Worm (Caenorhabditis elegans) whole organism, L2 larva: ENCODE measurements around the gene Y66D12A.24.

Experiments used
- C34F6.9 ChIP-seq: fragments of 150-350 bp; optimal IDR thresholded peaks from 2 replicates; lab custom pipeline; 2014; ENCODE audit warnings: missing biosample characterization, missing genetic modification characterization
- F13H6.1 ChIP-seq: sonication (generic microtip); optimal IDR thresholded peaks from 2 replicates; lab custom pipeline; 2016; ENCODE audit warnings: missing genetic modification characterization, missing compliant biosample characterization
- R02D3.7 ChIP-seq: fragments of 150-350 bp; optimal IDR thresholded peaks from 2 replicates; lab custom pipeline; 2014; ENCODE audit warnings: missing biosample characterization, missing genetic modification characterization
- Y55F3AM.14 ChIP-seq: fragments of 200-800 bp; sonication (Bioruptor generic); optimal IDR thresholded peaks from 2 replicates; lab custom pipeline; 2018; ENCODE audit warnings: mild to moderate bottlenecking, missing genetic modification characterization, missing compliant biosample characterization
- ZK546.5 ChIP-seq: sonication (generic microtip); optimal IDR thresholded peaks from 2 replicates; lab custom pipeline; 2017; ENCODE audit warnings: missing biosample characterization, missing genetic modification characterization
- alr-1 ChIP-seq: fragments of 150-350 bp; optimal IDR thresholded peaks from 2 replicates; lab custom pipeline; 2014; ENCODE audit warnings: missing biosample characterization, missing genetic modification characterization
- aly-2 ChIP-seq: fragments of 150-350 bp; optimal IDR thresholded peaks from 2 replicates; lab custom pipeline; 2014; ENCODE audit warnings: missing biosample characterization, missing genetic modification characterization
- ama-1 ChIP-seq: fragments of 150-350 bp; optimal IDR thresholded peaks from 2 replicates; lab custom pipeline; 2018; ENCODE audit warnings: inconsistent platforms
- ceh-16 ChIP-seq: fragments of 150-350 bp; optimal IDR thresholded peaks from 2 replicates; lab custom pipeline; 2014; ENCODE audit warnings: missing biosample characterization, missing genetic modification characterization
- ceh-82 ChIP-seq: fragments of 150-350 bp; optimal IDR thresholded peaks from 2 replicates; lab custom pipeline; 2014; ENCODE audit warnings: missing biosample characterization, missing genetic modification characterization
- crh-2 ChIP-seq: sonication (generic microtip); optimal IDR thresholded peaks from 2 replicates; lab custom pipeline; 2017; ENCODE audit warnings: missing biosample characterization, missing genetic modification characterization
- dmd-4 ChIP-seq: sonication (generic microtip); optimal IDR thresholded peaks from 2 replicates; lab custom pipeline; 2017; ENCODE audit warnings: missing biosample characterization, missing genetic modification characterization
- egl-27 ChIP-seq: sonication (generic microtip); optimal IDR thresholded peaks from 3 replicates; lab custom pipeline; 2017; ENCODE audit warnings: missing biosample characterization, missing genetic modification reagents, missing genetic modification characterization
- elt-3 ChIP-seq: sonication (generic microtip); optimal IDR thresholded peaks from 2 replicates; lab custom pipeline; 2017; ENCODE audit warnings: missing biosample characterization, missing genetic modification characterization
- fos-1 ChIP-seq: fragments of 150-350 bp; optimal IDR thresholded peaks from 2 replicates; lab custom pipeline; 2014; ENCODE audit warnings: missing biosample characterization, missing genetic modification characterization
- gmeb-1 ChIP-seq: fragments of 150-350 bp; optimal IDR thresholded peaks from 2 replicates; lab custom pipeline; 2014; ENCODE audit warnings: missing biosample characterization, missing genetic modification characterization
- lin-11 ChIP-seq: fragments of 150-350 bp; sonication (generic microtip); optimal IDR thresholded peaks from 2 replicates; lab custom pipeline; 2014; ENCODE audit warnings: missing biosample characterization, missing genetic modification characterization, inconsistent platforms, mixed read lengths
- lin-13 ChIP-seq: fragments of 150-350 bp; optimal IDR thresholded peaks from 2 replicates; lab custom pipeline; 2014; ENCODE audit warnings: missing biosample characterization, missing genetic modification reagents, missing genetic modification characterization
- lin-39 ChIP-seq: fragments of 150-350 bp; optimal IDR thresholded peaks from 2 replicates; lab custom pipeline; 2014; ENCODE audit warnings: missing biosample characterization, missing genetic modification reagents, missing genetic modification characterization
- lsy-2 ChIP-seq, 2 experiments: fragments of 150-350 bp in 1 of 2; sonication (generic microtip) in 1 of 2; optimal IDR thresholded peaks; 2 replicates each; lab custom pipeline; 2014 to 2017; ENCODE audit warnings: missing biosample characterization in 2 of 2, missing genetic modification characterization in 2 of 2
- mab-5 ChIP-seq: fragments of 150-350 bp; optimal IDR thresholded peaks from 2 replicates; lab custom pipeline; 2014; ENCODE audit warnings: missing biosample characterization, missing genetic modification characterization
- mbf-1 ChIP-seq: sonication (generic microtip); optimal IDR thresholded peaks from 2 replicates; lab custom pipeline; 2017; ENCODE audit warnings: missing biosample characterization, missing genetic modification characterization
- mdl-1 ChIP-seq, 2 experiments: fragments of 150-350 bp in 1 of 2; sonication (generic microtip) in 1 of 2; optimal IDR thresholded peaks; 2 replicates each; lab custom pipeline; 2017; ENCODE audit warnings: missing biosample characterization in 2 of 2, missing genetic modification characterization in 2 of 2
- nhr-10 ChIP-seq: sonication (generic microtip); optimal IDR thresholded peaks from 2 replicates; lab custom pipeline; 2017; ENCODE audit warnings: missing biosample characterization, missing genetic modification characterization
- nhr-11 ChIP-seq: fragments of 150-350 bp; optimal IDR thresholded peaks from 2 replicates; lab custom pipeline; 2014; ENCODE audit warnings: missing biosample characterization, missing genetic modification characterization
- nhr-12 ChIP-seq: fragments of 150-350 bp; optimal IDR thresholded peaks from 2 replicates; lab custom pipeline; 2014; ENCODE audit warnings: missing biosample characterization, missing genetic modification characterization
- nhr-129 ChIP-seq: fragments of 150-350 bp; optimal IDR thresholded peaks from 2 replicates; lab custom pipeline; 2014; ENCODE audit warnings: missing biosample characterization, missing genetic modification characterization
- nhr-77 ChIP-seq: fragments of 150-350 bp; optimal IDR thresholded peaks from 2 replicates; lab custom pipeline; 2014; ENCODE audit warnings: missing biosample characterization, missing genetic modification characterization
- peb-1 ChIP-seq: fragments of 150-350 bp; optimal IDR thresholded peaks from 2 replicates; lab custom pipeline; 2014; ENCODE audit warnings: missing biosample characterization, missing genetic modification characterization
- skn-1 ChIP-seq: sonication (generic microtip); optimal IDR thresholded peaks from 2 replicates; lab custom pipeline; 2017; ENCODE audit warnings: missing biosample characterization, missing genetic modification characterization
- sma-3 ChIP-seq: sonication (generic microtip); optimal IDR thresholded peaks from 2 replicates; lab custom pipeline; 2016; ENCODE audit warnings: missing genetic modification reagents, missing genetic modification characterization, missing compliant biosample characterization
- sma-9 ChIP-seq, 2 experiments: fragments of 150-350 bp in 1 of 2; sonication (generic microtip) in 1 of 2; optimal IDR thresholded peaks; 2 replicates each; lab custom pipeline; 2014 to 2016; ENCODE audit warnings: missing genetic modification characterization in 2 of 2, mild to moderate bottlenecking in 1 of 2, missing biosample characterization in 1 of 2, missing compliant biosample characterization in 1 of 2, missing genetic modification reagents in 1 of 2, moderate library complexity in 1 of 2
- snpc-4 ChIP-seq: fragments of 150-350 bp; optimal IDR thresholded peaks from 2 replicates; lab custom pipeline; 2014; ENCODE audit warnings: missing biosample characterization, missing genetic modification characterization
- unc-39 ChIP-seq: fragments of 150-350 bp; optimal IDR thresholded peaks from 2 replicates; lab custom pipeline; 2014; ENCODE audit warnings: missing biosample characterization, missing genetic modification characterization
- unc-55 ChIP-seq: fragments of 150-350 bp; sonication (generic microtip); optimal IDR thresholded peaks from 3 replicates; lab custom pipeline; 2014; ENCODE audit warnings: missing biosample characterization, missing genetic modification reagents, missing genetic modification characterization
- unc-62 ChIP-seq: fragments of 150-350 bp; optimal IDR thresholded peaks from 2 replicates; lab custom pipeline; 2014; ENCODE audit warnings: missing biosample characterization, missing genetic modification reagents, missing genetic modification characterization
- zag-1 ChIP-seq: fragments of 150-350 bp; optimal IDR thresholded peaks from 2 replicates; lab custom pipeline; 2014; ENCODE audit warnings: missing biosample characterization, missing genetic modification characterization
- ztf-1 ChIP-seq: fragments of 200-800 bp; sonication (Bioruptor generic); conservative IDR thresholded peaks from 2 replicates; pipeline ENCODE4 v1.3.6; 2022; ENCODE audit warnings: missing genetic modification characterization, missing compliant biosample characterization
- ztf-11 ChIP-seq: sonication (generic microtip); optimal IDR thresholded peaks from 2 replicates; lab custom pipeline; 2017; ENCODE audit warnings: missing biosample characterization, missing genetic modification characterization
- ztf-4 ChIP-seq: fragments of 150-350 bp; optimal IDR thresholded peaks from 2 replicates; lab custom pipeline; 2014; ENCODE audit warnings: missing biosample characterization, missing genetic modification characterization

Y66D12A.24 gene

ce11 chrIII:11457911-11458310, 38.8 kb upstream of the Y66D12A.24 start:
- TF ChIP-seq alr-1 (tag; lab: Kevin White, UChicago) = no peak
- TF ChIP-seq mbf-1 = no peak
- no peak for TF ChIP-seq R02D3.7
- no peak for TF ChIP-seq mab-5 (tag; lab: Kevin White, UChicago)

- no peak for TF ChIP-seq lsy-2 (tag; optimal IDR thresholded peaks at IDR 0.05; lab: Kevin White, UChicago)
- TF ChIP-seq ceh-82 (tag; lab: Kevin White, UChicago) = no peak
- no peak for TF ChIP-seq R02D3.7
- no peak for TF ChIP-seq dmd-4 (tag; lab: Kevin White, UChicago)
- TF ChIP-seq ztf-4 = no peak
- TF ChIP-seq ama-1 (lab: Kevin White, UChicago) = no peak
- TF ChIP-seq F13H6.1 (tag; lab: Kevin White, UChicago) = no peak
- TF ChIP-seq sma-3 (GFP tag; lab: Kevin White, UChicago) = no peak
- TF ChIP-seq unc-62 (GFP tag; lab: Kevin White, UChicago) = no peak
- no peak for TF ChIP-seq peb-1 (tag; lab: Kevin White, UChicago)
- TF ChIP-seq aly-2 (tag; lab: Kevin White, UChicago) = no peak
- no peak for TF ChIP-seq nhr-129 (tag; lab: Kevin White, UChicago)
- no peak for TF ChIP-seq ztf-1 (GFP tag; lab: Robert Waterston, UW)
- TF ChIP-seq mab-5 (tag; lab: Kevin White, UChicago) = no peak
- TF ChIP-seq lin-11 (tag; lab: Kevin White, UChicago) = no peak
- TF ChIP-seq lin-39 (tag; lab: Kevin White, UChicago) = no peak
- TF ChIP-seq nhr-77 (tag; lab: Kevin White, UChicago) = no peak
- no peak for TF ChIP-seq gmeb-1 (tag; lab: Kevin White, UChicago)
Observed at ce11 chrIII:11459041-11459440, 37.6 kb upstream of the Y66D12A.24 start.

ce11 chrIII:11459802-11460201, 36.9 kb upstream of the Y66D12A.24 start:
- TF ChIP-seq ZK546.5 (tag; lab: Kevin White, UChicago) (no peak), fos-1 (tag; lab: Kevin White, UChicago) (no peak), nhr-11 (no peak), lin-13 (GFP tag; lab: Kevin White, UChicago) (no peak), ama-1 (lab: Kevin White, UChicago) (no peak), Y55F3AM.14 (no peak), ztf-4 (no peak), dmd-4 (tag; lab: Kevin White, UChicago) (no peak), F13H6.1 (tag; lab: Kevin White, UChicago) (no peak), nhr-129 (tag; lab: Kevin White, UChicago) (no peak), unc-39 (tag; lab: Kevin White, UChicago) (no peak), ztf-1 (GFP tag; lab: Robert Waterston, UW) (no peak), mbf-1 (no peak), lin-11 (tag; lab: Kevin White, UChicago) (no peak), sma-9 (GFP tag; optimal IDR thresholded peaks at IDR 0.05; lab: Kevin White, UChicago) (no peak), sma-9 (tag; optimal IDR thresholded peaks at IDR 0.05; lab: Kevin White, UChicago) (no peak), mdl-1 (tag; optimal IDR thresholded peaks at IDR 0.05; lab: Kevin White, UChicago) (no peak), zag-1 (tag; lab: Kevin White, UChicago) (no peak)

ce11 chrIII:11462332-11462731, 34.3 kb upstream of the Y66D12A.24 start:
- TF ChIP-seq C34F6.9 (tag; lab: Kevin White, UChicago) = no peak
- TF ChIP-seq lsy-2 (tag; optimal IDR thresholded peaks at IDR 0.05; lab: Kevin White, UChicago) = no peak
- TF ChIP-seq egl-27 (tag; lab: Kevin White, UChicago) = no peak

- TF ChIP-seq mbf-1 (no peak), peb-1 (tag; lab: Kevin White, UChicago) (no peak), lin-39 (tag; lab: Kevin White, UChicago) (no peak), alr-1 (tag; lab: Kevin White, UChicago) (no peak), unc-55 (GFP tag; lab: Kevin White, UChicago) (no peak), fos-1 (tag; lab: Kevin White, UChicago) (peak; percentile 60), ceh-82 (tag; lab: Kevin White, UChicago) (no peak), nhr-77 (tag; lab: Kevin White, UChicago) (no peak), lin-11 (tag; lab: Kevin White, UChicago) (no peak), mdl-1 (tag; optimal IDR thresholded peaks at IDR 0.05; lab: Kevin White, UChicago) (peak in 1 of 2 experiments; percentile 20), nhr-129 (tag; lab: Kevin White, UChicago) (no peak), F13H6.1 (tag; lab: Kevin White, UChicago) (peak; percentile 17), sma-9 (GFP tag; optimal IDR thresholded peaks at IDR 0.05; lab: Kevin White, UChicago) (peak; percentile 32), sma-9 (tag; optimal IDR thresholded peaks at IDR 0.05; lab: Kevin White, UChicago) (no peak), lin-13 (GFP tag; lab: Kevin White, UChicago) (peak; percentile 95), Y55F3AM.14 (no peak), unc-62 (GFP tag; lab: Kevin White, UChicago) (no peak), nhr-10 (tag; lab: Kevin White, UChicago) (no peak), aly-2 (tag; lab: Kevin White, UChicago) (no peak), skn-1 (tag; lab: Kevin White, UChicago) (no peak), nhr-11 (no peak), crh-2 (tag; lab: Kevin White, UChicago) (peak; percentile 70), mab-5 (tag; lab: Kevin White, UChicago) (no peak), sma-3 (GFP tag; lab: Kevin White, UChicago) (peak; percentile 70), gmeb-1 (tag; lab: Kevin White, UChicago) (no peak), ztf-11 (no peak), dmd-4 (tag; lab: Kevin White, UChicago) (no peak), snpc-4 (peak; percentile 97), ceh-16 (tag; lab: Kevin White, UChicago) (peak; percentile 43), ama-1 (lab: Kevin White, UChicago) (no peak), elt-3 (tag; lab: Kevin White, UChicago) (no peak), zag-1 (tag; lab: Kevin White, UChicago) (no peak), unc-39 (tag; lab: Kevin White, UChicago) (no peak), nhr-12 (tag; lab: Kevin White, UChicago) (no peak)
Observed at ce11 chrIII:11463726-11464125, 32.9 kb upstream of the Y66D12A.24 start.
